Worm (Caenorhabditis elegans): ENCODE measurements around the gene npr-39.

The npr-39 gene

DNA sequence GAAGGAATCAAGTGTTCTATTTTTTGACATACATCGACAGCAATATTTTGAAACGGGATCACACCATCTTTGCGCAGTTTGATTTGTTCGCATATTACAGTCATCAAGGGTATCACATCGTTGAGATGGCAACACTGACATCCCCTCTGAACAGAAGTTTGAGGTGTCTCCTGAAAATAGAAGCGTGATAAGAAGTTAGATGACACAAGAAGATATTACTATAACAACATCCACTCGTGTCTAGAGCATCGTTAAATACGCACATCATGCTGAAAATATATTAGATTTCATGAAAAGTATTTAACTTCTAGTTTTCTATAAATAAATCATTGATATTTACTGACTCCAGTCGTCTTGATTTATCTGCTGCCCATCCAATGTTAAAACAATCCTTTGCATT, 5.9 kb downstream of the npr-39 start:
- TF ChIP-seq ceh-91 (GFP tag; IDR thresholded peaks at IDR 0.05) (no peak), nhr-27 (tag; optimal IDR thresholded peaks at IDR 0.05) (no peak), ama-1 (optimal IDR thresholded peaks at IDR 0.05) (no peak), ama-1 (GFP tag; optimal IDR thresholded peaks at IDR 0.05) (no peak)

DNA sequence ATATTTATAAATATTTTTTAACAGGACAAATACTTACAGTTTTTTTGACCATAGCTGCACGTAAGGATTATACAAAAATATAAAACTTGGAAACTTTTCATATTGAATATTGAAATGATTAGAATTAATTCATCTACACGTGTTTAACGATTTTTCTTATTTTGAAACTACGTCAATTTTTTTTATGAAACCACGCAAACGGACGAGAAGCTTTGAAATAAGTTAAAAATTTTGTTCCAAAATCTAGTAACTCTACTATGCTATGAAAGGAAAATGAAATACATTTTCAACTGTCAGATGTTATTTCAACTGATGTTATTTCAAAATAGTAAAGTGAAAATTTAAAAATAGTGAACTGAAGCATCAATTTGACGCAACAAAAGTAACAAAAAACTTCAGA, 6.9 kb downstream of the npr-39 start, which contains the start of gene F57A8.6:
Gene F57A8.6 (minus strand): TSS at position 101 of the 400 bp plus-strand sequence.
- no peak for TF ChIP-seq madf-10 (tag; optimal IDR thresholded peaks at IDR 0.05)
- TF ChIP-seq tlf-1 (GFP tag; optimal IDR thresholded peaks at IDR 0.05) = no peak
- no peak for TF ChIP-seq T07F8.4 (tag; optimal IDR thresholded peaks at IDR 0.05)
- TF ChIP-seq T26A5.8 (tag; optimal IDR thresholded peaks at IDR 0.05) = no peak
- TF ChIP-seq fkh-3 (tag; optimal IDR thresholded peaks at IDR 0.05) = no peak
- no peak for TF ChIP-seq ztf-25 (GFP tag; IDR thresholded peaks at IDR 0.05)
- TF ChIP-seq xnd-1 (tag; optimal IDR thresholded peaks at IDR 0.05) = no peak
- TF ChIP-seq sea-2 (GFP tag; IDR thresholded peaks at IDR 0.05) = no peak
- no peak for TF ChIP-seq lin-26 (GFP tag; IDR thresholded peaks at IDR 0.05)
- no peak for TF ChIP-seq cebp-2 (GFP tag; IDR thresholded peaks at IDR 0.05)
- no peak for TF ChIP-seq bed-1 (GFP tag; IDR thresholded peaks at IDR 0.05)
- no peak for TF ChIP-seq ceh-91 (GFP tag; IDR thresholded peaks at IDR 0.05)
- TF ChIP-seq zim-3 (tag; optimal IDR thresholded peaks at IDR 0.05) = no peak
- TF ChIP-seq C06A6.2 (GFP tag; conservative IDR thresholded peaks at IDR 0.05) = no peak
- no peak for TF ChIP-seq ztf-3 (GFP tag; optimal IDR thresholded peaks at IDR 0.05)

DNA sequence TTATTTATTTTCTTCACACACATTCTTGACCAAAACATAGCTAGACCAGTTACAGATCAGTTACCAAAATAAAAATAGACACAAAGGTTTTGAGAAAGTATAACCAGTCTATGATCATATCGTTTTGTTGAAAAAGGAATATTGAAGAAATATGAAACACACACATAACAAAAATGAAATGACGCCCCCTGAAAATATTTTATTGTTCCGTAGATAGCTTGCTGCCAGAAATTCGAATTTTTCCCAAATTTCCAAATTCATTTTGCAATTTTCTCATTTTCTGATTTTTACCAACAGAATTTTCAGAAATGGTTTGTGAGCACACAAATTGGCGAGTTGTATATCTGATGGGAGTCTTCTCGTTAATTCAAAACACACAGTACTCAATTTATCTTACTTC, 8.6 kb downstream of the npr-39 start, which contains the start of gene F57A8.7:
Gene F57A8.7 (plus strand): TSS at position 301 of the 400 bp plus-strand sequence.
- TF ChIP-seq tbx-9 (tag; optimal IDR thresholded peaks at IDR 0.05; ENCODE audit: borderline replicate concordance) (no peak), F52B5.7 (tag; optimal IDR thresholded peaks at IDR 0.05) (no peak), C06A6.2 (GFP tag; conservative IDR thresholded peaks at IDR 0.05) (no peak), chd-7 (tag; optimal IDR thresholded peaks at IDR 0.05) (no peak), nhr-80 (tag; optimal IDR thresholded peaks at IDR 0.05) (no peak), K11D2.4 (GFP tag; IDR thresholded peaks at IDR 0.05) (no peak), Y53F4B.3 (GFP tag; IDR thresholded peaks at IDR 0.05) (no peak), rpc-1 (optimal IDR thresholded peaks at IDR 0.05) (no peak), rpc-1 (tag; optimal IDR thresholded peaks at IDR 0.05) (no peak), nfya-1 (tag; optimal IDR thresholded peaks at IDR 0.05; ENCODE audit: borderline replicate concordance, insufficient read depth) (no peak), snpc-4 (GFP tag; optimal IDR thresholded peaks at IDR 0.05) (no peak), snpc-4 (tag; optimal IDR thresholded peaks at IDR 0.05) (no peak), attf-5 (GFP tag; optimal IDR thresholded peaks at IDR 0.05) (no peak), mes-4 (tag; optimal IDR thresholded peaks at IDR 0.05) (no peak), ceh-91 (GFP tag; IDR thresholded peaks at IDR 0.05) (no peak), ceh-40 (GFP tag; IDR thresholded peaks at IDR 0.05) (no peak), ekl-4 (GFP tag; IDR thresholded peaks at IDR 0.05) (no peak), hrde-1 (tag; optimal IDR thresholded peaks at IDR 0.05; ENCODE audit: borderline replicate concordance) (no peak), bed-2 (GFP tag; IDR thresholded peaks at IDR 0.05) (no peak), lsl-1 (GFP tag; optimal IDR thresholded peaks at IDR 0.05) (no peak), ceh-100 (GFP tag; IDR thresholded peaks at IDR 0.05) (no peak), F23B12.7 (tag; optimal IDR thresholded peaks at IDR 0.05; ENCODE audit: insufficient read depth) (no peak)

All from whole organism, young adult.